Worm (Caenorhabditis elegans) whole organism, young adult: ENCODE measurements around the gene C13B4.1.

Experiments
- B0261.1 ChIP-seq: sonication (generic microtip); optimal IDR thresholded peaks from 2 replicates; lab custom pipeline; 2016; ENCODE audit warnings: mild to moderate bottlenecking, missing genetic modification characterization, moderate library complexity, missing compliant biosample characterization
- C17E4.6 ChIP-seq: fragments of 200-800 bp; sonication (Bioruptor generic); IDR thresholded peaks from 2 replicates; pipeline ENCODE4 v1.3.6; 2022; ENCODE audit warnings: missing genetic modification reagents, missing genetic modification characterization, missing compliant biosample characterization
- F33H1.4 ChIP-seq: fragments of 200-800 bp; sonication (Bioruptor generic); IDR thresholded peaks from 2 replicates; pipeline ENCODE4 v1.3.6; 2022; ENCODE audit warnings: missing genetic modification reagents, missing genetic modification characterization, missing compliant biosample characterization
- F39B2.1 ChIP-seq: fragments of 200-800 bp; sonication (Bioruptor generic); IDR thresholded peaks from 2 replicates; pipeline ENCODE4 v1.3.6; 2022; ENCODE audit warnings: missing genetic modification reagents, missing genetic modification characterization, missing compliant biosample characterization
- F55B11.4 ChIP-seq: sonication (generic microtip); optimal IDR thresholded peaks from 2 replicates; lab custom pipeline; 2016; ENCODE audit warnings: missing compliant biosample characterization, missing genetic modification characterization, borderline replicate concordance; ENCODE audit not compliant: insufficient read depth
- F57A8.1 ChIP-seq: fragments of 200-800 bp; sonication (Bioruptor generic); optimal IDR thresholded peaks from 2 replicates; lab custom pipeline; 2018; ENCODE audit warnings: mild to moderate bottlenecking, missing genetic modification characterization, moderate library complexity, missing compliant biosample characterization
- T07F8.4 ChIP-seq: sonication (generic microtip); optimal IDR thresholded peaks from 2 replicates; lab custom pipeline; 2016; ENCODE audit warnings: mild to moderate bottlenecking, missing genetic modification characterization, moderate library complexity, missing compliant biosample characterization
- T26A5.8 ChIP-seq: sonication (generic microtip); optimal IDR thresholded peaks from 2 replicates; lab custom pipeline; 2016; ENCODE audit warnings: missing genetic modification characterization, missing compliant biosample characterization
- Y56A3A.18 ChIP-seq: fragments of 200-800 bp; sonication (Bioruptor generic); IDR thresholded peaks from 2 replicates; pipeline ENCODE4 v1.3.6; 2022; ENCODE audit warnings: missing genetic modification reagents, missing genetic modification characterization, missing compliant biosample characterization
- Y95B8A.8 ChIP-seq: fragments of 200-800 bp; sonication (Bioruptor generic); IDR thresholded peaks from 2 replicates; pipeline ENCODE4 v1.3.6; 2022; ENCODE audit warnings: missing genetic modification reagents, missing genetic modification characterization, missing compliant biosample characterization
- ZK185.1 ChIP-seq: sonication (generic microtip); optimal IDR thresholded peaks from 2 replicates; lab custom pipeline; 2016; ENCODE audit warnings: mild to moderate bottlenecking, missing genetic modification characterization, missing compliant biosample characterization; ENCODE audit not compliant: poor library complexity, severe bottlenecking
- aptf-2 ChIP-seq: fragments of 200-800 bp; sonication (Bioruptor generic); conservative IDR thresholded peaks from 2 replicates; pipeline ENCODE4 v1.3.6; 2022; ENCODE audit warnings: missing genetic modification reagents, missing genetic modification characterization, missing compliant biosample characterization
- attf-5 ChIP-seq: fragments of 200-800 bp; sonication (Bioruptor generic); optimal IDR thresholded peaks from 2 replicates; lab custom pipeline; 2018; ENCODE audit warnings: mild to moderate bottlenecking, missing genetic modification characterization, missing compliant biosample characterization
- attf-6 ChIP-seq: fragments of 200-800 bp; sonication (Bioruptor generic); IDR thresholded peaks from 2 replicates; pipeline ENCODE4 v1.3.6; 2022; ENCODE audit warnings: missing genetic modification reagents, missing genetic modification characterization, missing compliant biosample characterization
- cebp-1 ChIP-seq, 2 experiments: fragments of 200-800 bp in 1 of 2; sonication (Bioruptor generic) in 1 of 2; sonication (generic microtip) in 1 of 2; IDR thresholded peaks in 1 of 2; optimal IDR thresholded peaks in 1 of 2; 2 replicates each; pipeline versions ENCODE4 v1.3.6 to Lab custom; 2017 to 2022; ENCODE audit warnings: missing compliant biosample characterization in 2 of 2, missing genetic modification characterization in 2 of 2, mild to moderate bottlenecking in 1 of 2, missing genetic modification reagents in 1 of 2, moderate library complexity in 1 of 2
- ceh-100 ChIP-seq: fragments of 200-800 bp; sonication (Bioruptor generic); IDR thresholded peaks from 2 replicates; pipeline ENCODE4 v1.3.6; 2022; ENCODE audit warnings: missing genetic modification reagents, missing genetic modification characterization, missing compliant biosample characterization
- ceh-58 ChIP-seq: fragments of 200-800 bp; sonication (Bioruptor generic); IDR thresholded peaks from 2 replicates; pipeline ENCODE4 v1.3.6; 2022; ENCODE audit warnings: missing genetic modification characterization, missing compliant biosample characterization
- ceh-79 ChIP-seq: sonication (generic microtip); optimal IDR thresholded peaks from 2 replicates; lab custom pipeline; 2017; ENCODE audit warnings: mild to moderate bottlenecking, missing genetic modification characterization, missing compliant biosample characterization
- ceh-91 ChIP-seq: fragments of 200-800 bp; sonication (Bioruptor generic); IDR thresholded peaks from 2 replicates; pipeline ENCODE4 v1.3.6; 2022; ENCODE audit warnings: missing genetic modification reagents, missing genetic modification characterization, missing compliant biosample characterization
- dox-1 ChIP-seq: fragments of 200-800 bp; sonication (Bioruptor generic); IDR thresholded peaks from 2 replicates; pipeline ENCODE4 v1.3.6; 2022; ENCODE audit warnings: missing genetic modification reagents, missing genetic modification characterization, missing compliant biosample characterization
- efl-1 ChIP-seq: fragments of 150-350 bp; optimal IDR thresholded peaks from 2 replicates; lab custom pipeline; 2014; ENCODE audit warnings: missing biosample characterization, missing genetic modification reagents, missing genetic modification characterization
- hsf-1 ChIP-seq: fragments of 200-800 bp; sonication (Bioruptor generic); IDR thresholded peaks from 2 replicates; pipeline ENCODE4 v1.3.6; 2022; ENCODE audit warnings: missing genetic modification reagents, missing genetic modification characterization, missing compliant biosample characterization
- let-526 ChIP-seq: fragments of 200-800 bp; sonication (Bioruptor generic); IDR thresholded peaks from 2 replicates; pipeline ENCODE4 v1.3.6; 2022; ENCODE audit warnings: missing genetic modification reagents, missing genetic modification characterization, missing compliant biosample characterization
- lsl-1 ChIP-seq: fragments of 200-800 bp; sonication (Bioruptor generic); optimal IDR thresholded peaks from 2 replicates; lab custom pipeline; 2018; ENCODE audit warnings: mild to moderate bottlenecking, missing genetic modification characterization, moderate library complexity, missing compliant biosample characterization
- madf-10 ChIP-seq: sonication (generic microtip); optimal IDR thresholded peaks from 2 replicates; lab custom pipeline; 2016; ENCODE audit warnings: mild to moderate bottlenecking, missing genetic modification characterization, missing compliant biosample characterization
- madf-6 ChIP-seq: fragments of 200-800 bp; sonication (Bioruptor generic); IDR thresholded peaks from 2 replicates; pipeline ENCODE4 v1.3.6; 2022; ENCODE audit warnings: missing genetic modification reagents, missing genetic modification characterization, missing compliant biosample characterization
- madf-8 ChIP-seq: fragments of 200-800 bp; sonication (Bioruptor generic); conservative IDR thresholded peaks from 2 replicates; pipeline ENCODE4 v1.3.6; 2022; ENCODE audit warnings: missing genetic modification reagents, missing genetic modification characterization, missing compliant biosample characterization
- mes-4 ChIP-seq: sonication (generic microtip); optimal IDR thresholded peaks from 2 replicates; lab custom pipeline; 2016; ENCODE audit warnings: missing genotype, missing genetic modification characterization, missing compliant biosample characterization
- nhr-80 ChIP-seq: sonication (generic microtip); optimal IDR thresholded peaks from 2 replicates; lab custom pipeline; 2016; ENCODE audit warnings: missing genetic modification characterization, missing compliant biosample characterization
- rcor-1 ChIP-seq: fragments of 200-800 bp; sonication (Bioruptor generic); IDR thresholded peaks from 2 replicates; pipeline ENCODE4 v1.3.6; 2022; ENCODE audit warnings: missing genetic modification reagents, missing genetic modification characterization, missing compliant biosample characterization
- rec-8 ChIP-seq, 2 experiments: sonication (generic microtip); optimal IDR thresholded peaks; 2 replicates each; lab custom pipeline; 2016; ENCODE audit warnings: mild to moderate bottlenecking in 2 of 2, missing genetic modification characterization in 2 of 2, missing genetic modification reagents in 2 of 2, missing genotype in 2 of 2, missing biosample characterization in 1 of 2, missing compliant biosample characterization in 1 of 2, moderate library complexity in 1 of 2
- repo-1 ChIP-seq: sonication (generic microtip); optimal IDR thresholded peaks from 2 replicates; lab custom pipeline; 2017; ENCODE audit warnings: mild to moderate bottlenecking, missing genetic modification characterization, missing compliant biosample characterization
- snpc-1.1 ChIP-seq: sonication (generic microtip); optimal IDR thresholded peaks from 2 replicates; lab custom pipeline; 2017; ENCODE audit warnings: missing genetic modification characterization, mild to moderate bottlenecking, missing compliant biosample characterization, antibody characterized with exemption, moderate library complexity, missing genotype, missing genetic modification reagents; ENCODE audit not compliant: insufficient read depth
- somi-1 ChIP-seq: fragments of 200-800 bp; sonication (Bioruptor generic); optimal IDR thresholded peaks from 2 replicates; lab custom pipeline; 2018; ENCODE audit warnings: mild to moderate bottlenecking, missing genetic modification characterization, missing compliant biosample characterization
- xnd-1 ChIP-seq: sonication (generic microtip); optimal IDR thresholded peaks from 2 replicates; lab custom pipeline; 2016; ENCODE audit warnings: missing genotype, missing genetic modification reagents, missing genetic modification characterization, missing compliant biosample characterization
- zfh-2 ChIP-seq: fragments of 200-800 bp; sonication (Bioruptor generic); conservative IDR thresholded peaks from 2 replicates; pipeline ENCODE4 v1.3.6; 2022; ENCODE audit warnings: missing genetic modification reagents, missing genetic modification characterization, missing compliant biosample characterization
- ztf-18 ChIP-seq: sonication (generic microtip); optimal IDR thresholded peaks from 2 replicates; lab custom pipeline; 2016; ENCODE audit warnings: missing genotype, mild to moderate bottlenecking, missing genetic modification characterization, missing compliant biosample characterization
- ztf-22 ChIP-seq: fragments of 200-800 bp; sonication (Bioruptor generic); optimal IDR thresholded peaks from 2 replicates; lab custom pipeline; 2018; ENCODE audit warnings: mild to moderate bottlenecking, missing genetic modification characterization, moderate library complexity, missing compliant biosample characterization
- ztf-25 ChIP-seq: fragments of 200-800 bp; sonication (Bioruptor generic); IDR thresholded peaks from 2 replicates; pipeline ENCODE4 v1.3.6; 2022; ENCODE audit warnings: missing genetic modification reagents, missing genetic modification characterization, missing compliant biosample characterization
- ztf-28 ChIP-seq: fragments of 200-800 bp; sonication (Bioruptor generic); IDR thresholded peaks from 2 replicates; pipeline ENCODE4 v1.3.6; 2022; ENCODE audit warnings: missing genetic modification reagents, missing genetic modification characterization, missing compliant biosample characterization
- ztf-3 ChIP-seq: fragments of 200-800 bp; sonication (Bioruptor generic); optimal IDR thresholded peaks from 2 replicates; lab custom pipeline; 2018; ENCODE audit warnings: mild to moderate bottlenecking, missing genetic modification characterization, missing compliant biosample characterization

Gene C13B4.1

DNA sequence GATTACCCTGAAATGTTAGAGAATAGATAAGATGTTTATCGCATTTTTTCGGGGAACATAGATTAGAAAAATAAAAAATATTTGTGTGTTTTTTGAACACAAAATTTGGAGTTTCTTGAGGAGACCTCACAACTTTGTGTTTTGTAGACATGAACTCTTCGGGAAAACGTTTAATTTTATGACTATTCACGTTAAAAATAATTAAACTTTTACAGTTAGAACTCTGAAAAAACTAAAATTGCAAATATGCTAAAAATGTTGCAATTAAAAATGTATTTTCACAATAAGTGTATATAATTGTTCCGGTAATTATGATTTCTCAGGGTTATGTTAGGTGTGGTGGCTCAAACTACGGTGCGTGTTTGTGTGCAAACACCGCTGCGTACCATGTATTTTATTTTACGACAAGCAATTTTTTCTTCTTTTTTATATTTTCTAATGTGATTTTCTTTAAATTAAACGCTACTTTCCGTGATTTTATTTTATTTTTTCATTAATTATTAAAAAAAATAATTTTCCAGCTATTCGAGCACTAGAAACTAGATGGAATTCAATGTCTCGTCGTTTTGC, 48.9 kb upstream of the C13B4.1 start, which contains the start of the genes F57C2.5 and spat-1 (continued):
- TF ChIP-seq let-526 = 0 out of 2 replicates have a peak, but pooled peaks have one; percentile 10
- peak; percentile 41; the same call in 1 of the 2 replicates for TF ChIP-seq madf-6 (GFP tag; lab: Robert Waterston, UW)
- peak; percentile 42; the same call in 1 of the 2 replicates for TF ChIP-seq F33H1.4 (GFP tag; lab: Robert Waterston, UW)
- TF ChIP-seq B0261.1 (tag; lab: Kevin White, UChicago) = peak; percentile 18
- TF ChIP-seq aptf-2 (GFP tag; lab: Robert Waterston, UW) = peak; percentile 78; the same call in 1 of the 2 replicates
- TF ChIP-seq cebp-1 (GFP tag; IDR thresholded peaks at IDR 0.05; lab: Robert Waterston, UW) = no peak
- TF ChIP-seq cebp-1 (tag; optimal IDR thresholded peaks at IDR 0.05; lab: Kevin White, UChicago) = peak; percentile 49

DNA sequence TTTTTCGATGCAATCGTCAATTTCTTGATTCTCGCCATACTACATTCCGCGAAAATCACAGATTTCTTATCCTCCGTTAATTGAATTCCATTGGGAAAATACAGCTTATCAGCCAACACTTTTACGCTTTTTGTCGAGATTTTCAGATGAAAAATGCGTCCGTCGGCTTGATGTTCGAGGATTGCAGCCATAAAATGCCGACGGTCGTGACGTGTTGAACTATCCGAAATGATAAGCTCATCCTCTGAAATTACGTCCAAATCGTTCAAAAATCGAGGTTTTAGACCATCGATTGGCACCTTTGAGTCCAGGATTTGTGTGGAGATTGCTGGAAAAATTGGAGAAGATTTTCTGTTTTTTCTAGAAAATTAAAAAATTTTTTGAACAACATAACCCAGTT, 47.7 kb upstream of the C13B4.1 start:
- TF ChIP-seq hsf-1 (GFP tag; lab: Robert Waterston, UW) (no peak), F39B2.1 (GFP tag; lab: Robert Waterston, UW) (no peak), efl-1 (no peak), Y56A3A.18 (no peak), madf-8 (GFP tag; lab: Robert Waterston, UW) (no peak), ZK185.1 (tag; lab: Kevin White, UChicago) (no peak)

- no peak for TF ChIP-seq ztf-22
- no peak for TF ChIP-seq nhr-80 (tag; lab: Kevin White, UChicago)
Observed at ce11 chrII:14525013-14525412, 45.6 kb upstream of the C13B4.1 start, which contains the start of gene F57C2.4. Gene F57C2.4 (plus strand): TSS chrII:14525313.

- TF ChIP-seq madf-10 (tag; lab: Kevin White, UChicago) = no peak
- TF ChIP-seq attf-5 = no peak
- peak; percentile 87 for TF ChIP-seq lsl-1
- no peak for TF ChIP-seq repo-1 (tag; lab: Kevin White, UChicago)
- no peak for TF ChIP-seq dox-1 (GFP tag; lab: Robert Waterston, UW)
- TF ChIP-seq xnd-1 (tag; lab: Kevin White, UChicago) = peak; percentile 49
- TF ChIP-seq T26A5.8 (tag; lab: Kevin White, UChicago) = no peak
- no peak for TF ChIP-seq B0261.1 (tag; lab: Kevin White, UChicago)
- no peak for TF ChIP-seq rec-8 (tag; optimal IDR thresholded peaks at IDR 0.05; lab: Kevin White, UChicago)
- no peak for TF ChIP-seq ztf-25 (GFP tag; lab: Robert Waterston, UW)
- peak; percentile 75 for TF ChIP-seq efl-1
- no peak for TF ChIP-seq C17E4.6 (GFP tag; lab: Robert Waterston, UW)
- no peak for TF ChIP-seq ceh-100
- peak; percentile 58 for TF ChIP-seq madf-8 (GFP tag; lab: Robert Waterston, UW)
- TF ChIP-seq ztf-18 = no peak
- no peak for TF ChIP-seq F55B11.4
- TF ChIP-seq mes-4 (tag; lab: Kevin White, UChicago) = no peak
- no peak for TF ChIP-seq ceh-79 (tag; lab: Kevin White, UChicago)
- no peak for TF ChIP-seq attf-6
- TF ChIP-seq Y95B8A.8 (GFP tag; lab: Robert Waterston, UW) = no peak
- TF ChIP-seq F57A8.1 (GFP tag; lab: Kevin White, UChicago) = no peak
- TF ChIP-seq ceh-91 (GFP tag; lab: Robert Waterston, UW) = 0 out of 2 replicates have a peak, but pooled peaks have one; percentile 13
- TF ChIP-seq rcor-1 = no peak
- TF ChIP-seq snpc-1.1 (tag; lab: Kevin White, UChicago) = no peak
- TF ChIP-seq somi-1 (GFP tag; lab: Kevin White, UChicago) = no peak
- TF ChIP-seq ceh-58 (GFP tag; lab: Robert Waterston, UW) = no peak
- no peak for TF ChIP-seq T07F8.4 (tag; lab: Kevin White, UChicago)
- no peak for TF ChIP-seq zfh-2
- TF ChIP-seq ztf-3 (GFP tag; lab: Kevin White, UChicago) = no peak
- peak; percentile 80 for TF ChIP-seq madf-6 (GFP tag; lab: Robert Waterston, UW)
- no peak for TF ChIP-seq ztf-28
Observed at ce11 chrII:14523645-14524223, 44.3 kb upstream of the C13B4.1 start, which contains the start of gene pot-2. Gene pot-2 (plus strand): TSS chrII:14524173.
